Worm (Caenorhabditis elegans) whole organism, L4/young adult: ENCODE measurements around the gene fbxa-43.

Experiments used
- W03F9.2 ChIP-seq: fragments of 150-350 bp; optimal IDR thresholded peaks from 2 replicates; lab custom pipeline; 2014; ENCODE audit warnings: missing biosample characterization, missing genetic modification characterization
- dao-5 ChIP-seq: sonication (generic microtip); optimal IDR thresholded peaks from 2 replicates; lab custom pipeline; 2016; ENCODE audit warnings: missing genotype, missing genetic modification characterization, moderate library complexity, missing compliant biosample characterization
- him-1 ChIP-seq: sonication (generic microtip); optimal IDR thresholded peaks from 2 replicates; lab custom pipeline; 2016; ENCODE audit warnings: missing genotype, missing genetic modification reagents, missing genetic modification characterization, missing compliant biosample characterization

DNA sequence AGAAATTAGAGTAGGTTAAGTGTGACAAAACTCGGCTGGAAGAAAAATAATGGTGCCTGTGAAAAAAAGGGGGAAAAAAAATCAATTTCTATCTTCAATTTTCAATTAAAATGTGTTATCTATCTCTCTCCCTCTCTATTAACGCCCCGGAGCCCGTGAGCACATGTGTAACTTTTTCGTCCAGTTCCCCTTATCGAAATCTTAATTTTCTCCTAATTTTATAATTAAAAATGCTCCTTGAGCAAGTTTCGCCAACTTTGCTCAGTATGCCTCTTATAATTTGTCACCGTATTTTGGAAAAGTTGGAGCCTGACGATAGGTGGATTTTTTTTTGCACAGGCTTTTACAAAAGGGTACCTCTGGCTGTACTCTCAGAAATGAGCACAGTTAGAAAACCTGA is 49.3 kb upstream of the fbxa-43 start, which contains the start of the genes fbxa-1 and Y54F10BM.20:
- TF ChIP-seq dao-5 (tag; lab: Kevin White, UChicago) (no peak), him-1 (tag; lab: Kevin White, UChicago) (no peak), W03F9.2 (tag; lab: Kevin White, UChicago) (no peak)
